Worm (Caenorhabditis elegans): ENCODE results near the gene R12B2.13.

R12B2.13 gene

DNA sequence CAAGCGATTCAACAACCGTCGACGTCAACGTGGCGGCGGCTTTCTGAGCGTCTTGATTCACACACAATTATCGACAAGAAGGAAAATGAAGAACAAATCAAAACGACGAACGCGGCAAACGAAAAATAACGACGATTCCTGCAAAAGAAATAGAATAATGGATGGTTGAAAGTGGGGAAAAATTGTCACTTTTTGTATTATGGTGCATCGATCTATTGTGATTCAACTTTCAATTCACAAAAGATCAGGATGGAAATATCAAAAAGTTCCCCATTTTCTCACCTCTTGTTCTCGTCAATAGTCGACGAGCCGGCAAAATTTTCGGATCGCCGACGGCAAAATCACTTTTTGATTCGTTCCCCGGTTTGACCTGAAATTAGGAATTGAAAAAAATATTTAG lies at the start of gene R12B2.13, which contains the start of gene mdt-15:
Gene R12B2.13 (minus strand): TSS at position 101 of the 400 bp plus-strand sequence.
Gene mdt-15 (minus strand): TSS at position 376 of the 400 bp plus-strand sequence.
- no peak for TF ChIP-seq pat-9 (tag; optimal IDR thresholded peaks at IDR 0.05)
- no peak for TF ChIP-seq ceh-18 (tag; optimal IDR thresholded peaks at IDR 0.05)
- no peak for TF ChIP-seq ceh-30 (tag; optimal IDR thresholded peaks at IDR 0.05)
- no peak for TF ChIP-seq unc-86 (tag; optimal IDR thresholded peaks at IDR 0.05)
- TF ChIP-seq mec-3 (tag; optimal IDR thresholded peaks at IDR 0.05; ENCODE audit: borderline replicate concordance) = no peak
- TF ChIP-seq elt-2 (tag; optimal IDR thresholded peaks at IDR 0.05) = no peak
- TF ChIP-seq ceh-9 (tag; optimal IDR thresholded peaks at IDR 0.05) = no peak

DNA sequence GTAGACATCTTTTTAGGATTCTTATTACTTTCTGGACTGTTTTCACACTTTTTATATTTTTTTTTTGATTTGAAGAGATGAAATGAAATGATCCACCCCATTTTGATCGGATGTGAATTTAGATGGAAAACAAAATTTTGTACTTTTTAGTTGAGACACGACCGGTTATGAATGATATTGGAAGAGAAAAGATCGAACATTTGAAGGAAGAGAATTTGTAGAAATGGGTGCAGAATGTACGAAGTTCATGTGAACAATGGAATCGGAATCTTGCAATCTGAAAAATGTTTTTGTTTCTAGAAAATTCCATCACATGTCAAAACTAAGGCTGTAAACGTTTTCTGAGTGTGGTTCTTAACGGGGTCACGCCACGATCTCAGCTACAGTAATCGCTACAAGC lies 49.5 kb upstream of the R12B2.13 start, which contains the start of gene F01F1.14:
Gene F01F1.14 (minus strand): TSS at position 101 of the 400 bp plus-strand sequence.
- TF ChIP-seq madf-2 (tag; optimal IDR thresholded peaks at IDR 0.05) (no peak), tbx-7 (tag; optimal IDR thresholded peaks at IDR 0.05) (no peak), nhr-11 (tag; optimal IDR thresholded peaks at IDR 0.05) (no peak), zip-5 (tag; optimal IDR thresholded peaks at IDR 0.05) (no peak), unc-86 (tag; optimal IDR thresholded peaks at IDR 0.05) (no peak)

DNA sequence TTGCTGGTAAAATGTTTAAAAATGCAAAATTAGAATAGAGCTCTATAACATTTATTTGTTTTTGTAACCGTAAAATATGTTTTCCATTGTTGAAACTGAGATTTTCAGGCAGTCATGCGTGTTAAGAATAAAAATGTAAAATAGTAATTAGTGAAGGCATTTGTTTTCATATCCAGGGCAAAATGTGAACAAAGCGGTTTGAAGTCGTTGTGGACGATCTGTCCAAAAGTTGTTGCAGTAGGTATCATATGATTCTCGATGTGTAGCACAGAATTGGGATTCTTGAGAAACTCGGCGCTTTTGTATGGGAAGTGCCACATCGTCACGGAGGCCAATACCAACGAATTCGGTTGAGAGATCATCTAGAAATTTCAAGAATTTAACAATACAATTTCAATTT lies 49.0 kb upstream of the R12B2.13 start:
- TF ChIP-seq pax-1 (tag; optimal IDR thresholded peaks at IDR 0.05) = no peak
- TF ChIP-seq pha-4 (tag; optimal IDR thresholded peaks at IDR 0.05) = no peak
- TF ChIP-seq lin-11 (tag; optimal IDR thresholded peaks at IDR 0.05) = no peak
- peak; percentile 0 for TF ChIP-seq ama-1 (optimal IDR thresholded peaks at IDR 0.05)
- no peak for TF ChIP-seq rnt-1 (tag; optimal IDR thresholded peaks at IDR 0.05)

DNA sequence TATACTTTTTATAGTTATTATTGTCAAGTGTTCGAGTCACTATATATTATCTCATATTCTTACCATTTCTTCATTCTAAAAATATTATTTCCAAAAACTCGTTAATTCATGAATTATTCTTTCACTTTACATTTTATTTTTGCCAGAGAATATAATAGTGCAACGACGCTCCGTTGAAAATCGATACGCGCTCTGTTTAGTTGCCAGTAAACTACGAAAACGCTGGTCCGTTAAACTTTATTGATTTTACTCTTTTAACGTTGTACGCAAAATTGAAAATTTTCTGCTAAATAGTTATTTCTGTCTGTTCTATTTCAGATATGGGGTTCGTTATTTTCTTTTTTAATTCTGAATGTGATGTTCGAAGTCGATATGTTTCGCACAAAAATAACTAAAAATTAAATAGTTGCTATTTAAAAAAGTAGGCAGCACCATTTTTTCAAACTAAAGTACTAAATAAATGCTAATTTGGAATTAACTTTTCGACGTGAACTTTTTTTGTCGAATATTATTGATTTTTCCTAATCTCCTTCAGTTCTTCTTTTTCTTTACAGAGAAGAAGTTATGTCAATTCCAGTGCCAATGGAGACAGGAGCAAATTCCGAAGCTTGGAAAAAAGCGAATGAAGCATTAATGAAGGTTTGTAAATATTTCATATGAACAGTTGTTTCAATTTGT lies 46.2 kb upstream of the R12B2.13 start, which contains the start of gene hpo-10:
Gene hpo-10 (plus strand): TSS at position 199 of the 678 bp plus-strand sequence.
- TF ChIP-seq ceh-31 (tag; optimal IDR thresholded peaks at IDR 0.05) = peak; percentile 13
- TF ChIP-seq ttx-3 (tag; optimal IDR thresholded peaks at IDR 0.05) = no peak
- peak; percentile 18 for TF ChIP-seq nfya-1 (tag; optimal IDR thresholded peaks at IDR 0.05)
- peak; percentile 93 for TF ChIP-seq ceh-48 (tag; optimal IDR thresholded peaks at IDR 0.05)

DNA sequence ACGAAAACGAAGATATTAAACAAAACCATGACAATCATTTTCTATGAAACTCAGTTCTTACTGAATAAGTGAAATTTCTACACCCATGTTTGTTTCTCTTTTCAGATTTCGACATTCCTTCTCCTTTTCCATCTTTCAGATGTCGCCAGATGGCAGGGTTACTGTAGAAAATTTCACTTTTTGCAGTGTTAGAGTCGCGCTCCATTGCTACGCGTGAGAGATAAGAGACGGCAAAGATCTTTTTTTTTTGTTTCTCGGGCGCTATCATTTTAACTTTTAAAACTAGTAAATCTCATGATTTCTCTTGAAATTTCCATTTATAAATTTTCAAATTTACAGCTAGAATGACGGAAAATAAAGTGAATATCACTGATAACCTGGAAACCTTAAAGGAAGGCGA lies 44.9 kb upstream of the R12B2.13 start, which contains the start of the genes mig-21 and F01F1.2:
Gene mig-21 (minus strand): TSS at position 166 of the 400 bp plus-strand sequence.
Gene F01F1.2 (plus strand): TSS at position 340 of the 400 bp plus-strand sequence.
- TF ChIP-seq ets-4 (tag; optimal IDR thresholded peaks at IDR 0.05) (no peak), sox-2 (GFP tag; IDR thresholded peaks at IDR 0.05) (no peak), pat-9 (tag; optimal IDR thresholded peaks at IDR 0.05) (no peak), pha-2 (tag; optimal IDR thresholded peaks at IDR 0.05) (no peak), npax-4 (tag; optimal IDR thresholded peaks at IDR 0.05) (no peak), K02D7.2 (tag; optimal IDR thresholded peaks at IDR 0.05) (no peak), nhr-232 (tag; optimal IDR thresholded peaks at IDR 0.05) (no peak), F13H6.1 (tag; optimal IDR thresholded peaks at IDR 0.05) (no peak), sdc-2 (tag; optimal IDR thresholded peaks at IDR 0.05) (no peak), ceh-9 (tag; optimal IDR thresholded peaks at IDR 0.05) (no peak), elt-4 (tag; optimal IDR thresholded peaks at IDR 0.05) (no peak), pag-3 (tag; optimal IDR thresholded peaks at IDR 0.05; ENCODE audit: borderline replicate concordance) (no peak), ama-1 (optimal IDR thresholded peaks at IDR 0.05) (no peak), dmd-4 (tag; optimal IDR thresholded peaks at IDR 0.05; ENCODE audit: borderline replicate concordance) (no peak), ceh-34 (tag; optimal IDR thresholded peaks at IDR 0.05) (no peak), hlh-13 (GFP tag; optimal IDR thresholded peaks at IDR 0.05) (no peak), ahr-1 (tag; optimal IDR thresholded peaks at IDR 0.05) (no peak), ceh-2 (tag; optimal IDR thresholded peaks at IDR 0.05) (no peak), hlh-6 (tag; optimal IDR thresholded peaks at IDR 0.05) (no peak), tbx-2 (tag; optimal IDR thresholded peaks at IDR 0.05) (no peak)

Measured in whole organism, late embryonic.